Worm (Caenorhabditis elegans) whole organism, young adult: ENCODE results near the gene Y60A9.1.

Experiments
- atf-7 ChIP-seq: sonication (generic microtip); optimal IDR thresholded peaks from 2 replicates; lab custom pipeline; 2017; ENCODE audit warnings: mild to moderate bottlenecking, missing genetic modification characterization, missing compliant biosample characterization
- dpl-1 ChIP-seq: fragments of 150-350 bp; optimal IDR thresholded peaks from 2 replicates; lab custom pipeline; 2014; ENCODE audit warnings: missing biosample characterization, missing genetic modification reagents, missing genetic modification characterization
- nfya-1 ChIP-seq: sonication (generic microtip); optimal IDR thresholded peaks from 2 replicates; lab custom pipeline; 2017; ENCODE audit warnings: antibody characterized with exemption, missing compliant biosample characterization, missing genetic modification characterization, borderline replicate concordance; ENCODE audit not compliant: insufficient read depth
- repo-1 ChIP-seq: sonication (generic microtip); optimal IDR thresholded peaks from 2 replicates; lab custom pipeline; 2017; ENCODE audit warnings: mild to moderate bottlenecking, missing genetic modification characterization, missing compliant biosample characterization
- snpc-1.3 ChIP-seq: sonication (generic microtip); optimal IDR thresholded peaks from 2 replicates; lab custom pipeline; 2017; ENCODE audit warnings: missing genetic modification characterization, mild to moderate bottlenecking, missing compliant biosample characterization, antibody characterized with exemption, moderate library complexity, missing genotype, missing genetic modification reagents; ENCODE audit not compliant: insufficient read depth
- unc-130 ChIP-seq: sonication (generic microtip); optimal IDR thresholded peaks from 2 replicates; lab custom pipeline; 2016; ENCODE audit warnings: missing genetic modification reagents, missing genetic modification characterization, missing compliant biosample characterization

DNA sequence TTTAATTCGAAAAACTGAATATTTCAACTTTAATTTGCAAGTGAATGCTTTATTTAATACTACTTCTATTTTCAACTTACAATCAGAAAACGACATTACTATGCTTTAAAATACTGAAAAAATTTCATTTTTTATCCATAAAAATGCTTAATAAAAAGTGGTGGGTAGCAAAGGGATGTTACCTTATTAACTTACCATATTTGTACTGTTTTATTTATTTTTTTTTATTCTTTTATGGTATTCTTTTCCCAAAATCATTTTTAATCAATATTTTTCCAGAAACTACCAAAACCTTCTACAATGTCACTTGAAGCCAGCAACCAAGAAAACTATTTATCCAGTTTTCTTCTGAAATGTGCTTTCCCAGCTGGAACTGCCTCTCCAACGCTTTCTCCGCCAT lies 12.2 kb downstream of the Y60A9.1 start, which contains the start of gene Y60A9.3:
- TF ChIP-seq dpl-1 (GFP tag; lab: Kevin White, UChicago) (no peak), repo-1 (tag; lab: Kevin White, UChicago) (no peak), snpc-1.3 (no peak), atf-7 (no peak), nfya-1 (tag; lab: Kevin White, UChicago) (no peak), unc-130 (GFP tag; lab: Kevin White, UChicago) (no peak)
